Fruit fly (Drosophila melanogaster) whole organism, embryonic: Measurements from ENCODE around the gene CG31463.

Source experiments
- Adf1 ChIP-seq: fragments of 200-800 bp; sonication (Bioruptor generic); IDR thresholded peaks from 2 replicates; pipeline ENCODE4 v1.3.6; 2022; ENCODE audit warnings: missing biosample characterization, missing genetic modification characterization
- Bdp1 ChIP-seq: fragments of 200-800 bp; sonication (Bioruptor generic); optimal IDR thresholded peaks from 3 replicates; lab custom pipeline; 2016; ENCODE audit warnings: missing biosample characterization, missing genetic modification characterization
- CG10543 ChIP-seq: fragments of 200-800 bp; sonication (Bioruptor generic); optimal IDR thresholded peaks from 3 replicates; lab custom pipeline; 2017; ENCODE audit warnings: missing biosample characterization, mild to moderate bottlenecking, missing genetic modification characterization, moderate library complexity
- CG10565 ChIP-seq: fragments of 200-800 bp; sonication (Bioruptor generic); optimal IDR thresholded peaks from 3 replicates; lab custom pipeline; 2016; ENCODE audit warnings: missing biosample characterization, mild to moderate bottlenecking, missing genetic modification characterization
- CG10959 ChIP-seq: fragments of 200-800 bp; sonication (Bioruptor generic); IDR thresholded peaks from 2 replicates; pipeline ENCODE4 v1.3.6; 2022; ENCODE audit warnings: missing biosample characterization, missing genetic modification characterization
- CG11085 ChIP-seq: fragments of 200-800 bp; sonication (Bioruptor generic); IDR thresholded peaks from 2 replicates; pipeline ENCODE4 v1.3.6; 2022; ENCODE audit warnings: missing biosample characterization, missing genetic modification characterization
- CG11504 ChIP-seq: fragments of 200-800 bp; sonication (Bioruptor generic); optimal IDR thresholded peaks from 3 replicates; lab custom pipeline; 2019; ENCODE audit warnings: missing biosample characterization, mild to moderate bottlenecking, missing genetic modification characterization, moderate library complexity
- CG12744 ChIP-seq: fragments of 200-800 bp; sonication (Bioruptor generic); optimal IDR thresholded peaks from 2 replicates; lab custom pipeline; 2016; ENCODE audit warnings: missing biosample characterization, missing genetic modification characterization
- CG13424 ChIP-seq: fragments of 200-800 bp; sonication (Bioruptor generic); optimal IDR thresholded peaks from 2 replicates; lab custom pipeline; 2019; ENCODE audit warnings: missing biosample characterization, mild to moderate bottlenecking, missing genetic modification characterization, moderate library complexity
- CG14050 ChIP-seq: fragments of 200-800 bp; sonication (Bioruptor generic); IDR thresholded peaks from 3 replicates; pipeline ENCODE4 v1.3.6; 2022; ENCODE audit warnings: missing biosample characterization, missing genetic modification characterization
- CG16779 ChIP-seq: fragments of 200-800 bp; sonication (Bioruptor generic); IDR thresholded peaks from 2 replicates; pipeline ENCODE4 v1.3.6; 2022; ENCODE audit warnings: missing biosample characterization, missing genetic modification characterization
- CG2116 ChIP-seq: fragments of 200-800 bp; sonication (Bioruptor generic); optimal IDR thresholded peaks from 3 replicates; lab custom pipeline; 2018; ENCODE audit warnings: missing biosample characterization, mild to moderate bottlenecking, missing genetic modification characterization
- CG2199 ChIP-seq: fragments of 200-800 bp; sonication (Bioruptor generic); IDR thresholded peaks from 3 replicates; pipeline ENCODE4 v1.3.6; 2022; ENCODE audit warnings: missing biosample characterization, missing genetic modification characterization
- CG3065 ChIP-seq: fragments of 200-800 bp; sonication (Bioruptor generic); optimal IDR thresholded peaks from 2 replicates; lab custom pipeline; 2016; ENCODE audit warnings: missing biosample characterization, missing genetic modification characterization
- CG32767 ChIP-seq: fragments of 200-800 bp; sonication (Bioruptor generic); IDR thresholded peaks from 2 replicates; pipeline ENCODE4 v1.3.6; 2022; ENCODE audit warnings: missing biosample characterization, missing genetic modification characterization
- CG32772 ChIP-seq: fragments of 200-800 bp; sonication (Bioruptor generic); IDR thresholded peaks from 2 replicates; pipeline ENCODE4 v1.3.6; 2022; ENCODE audit warnings: missing biosample characterization, missing genetic modification characterization
- CG34224 ChIP-seq: fragments of 200-800 bp; sonication (Bioruptor generic); IDR thresholded peaks from 3 replicates; pipeline ENCODE4 v1.3.6; 2022; ENCODE audit warnings: missing biosample characterization, missing genetic modification characterization; ENCODE audit not compliant: partially characterized antibody
- CG3726 ChIP-seq: fragments of 200-800 bp; sonication (Bioruptor generic); IDR thresholded peaks from 3 replicates; pipeline ENCODE4, ENCODE4 v1.3.6; 2022; ENCODE audit warnings: missing biosample characterization, missing genetic modification characterization
- CG6254 ChIP-seq: fragments of 200-800 bp; sonication (Bioruptor generic); optimal IDR thresholded peaks from 3 replicates; lab custom pipeline; 2017; ENCODE audit warnings: mild to moderate bottlenecking, missing biosample characterization, missing genetic modification reagents, missing genetic modification characterization
- CG6272 ChIP-seq: fragments of 200-800 bp; sonication (Bioruptor generic); IDR thresholded peaks from 2 replicates; pipeline ENCODE4 v1.3.6; 2022; ENCODE audit warnings: missing biosample characterization, missing genetic modification characterization
- CG6654 ChIP-seq: fragments of 200-800 bp; sonication (Bioruptor generic); optimal IDR thresholded peaks from 2 replicates; lab custom pipeline; 2017; ENCODE audit warnings: missing biosample characterization, mild to moderate bottlenecking, missing genetic modification characterization
- CG7839 ChIP-seq: fragments of 200-800 bp; sonication (Bioruptor generic); optimal IDR thresholded peaks from 3 replicates; lab custom pipeline; 2018; ENCODE audit warnings: missing biosample characterization, mild to moderate bottlenecking, missing genetic modification characterization, moderate library complexity
- CG8281 ChIP-seq: fragments of 200-800 bp; sonication (Bioruptor generic); optimal IDR thresholded peaks from 2 replicates; lab custom pipeline; 2018; ENCODE audit warnings: missing biosample characterization, mild to moderate bottlenecking, missing genetic modification characterization, moderate library complexity
- Dip3 ChIP-seq: fragments of 200-800 bp; sonication (Bioruptor generic); optimal IDR thresholded peaks from 3 replicates; lab custom pipeline; 2016; ENCODE audit warnings: missing biosample characterization, missing genetic modification characterization
- Drgx ChIP-seq: fragments of 200-800 bp; sonication (Bioruptor generic); IDR thresholded peaks from 2 replicates; pipeline ENCODE4 v1.3.6; 2022; ENCODE audit warnings: missing biosample characterization, missing genetic modification characterization
- E2f2 ChIP-seq: fragments of 200-800 bp; sonication (Bioruptor generic); IDR thresholded peaks from 2 replicates; pipeline ENCODE4 v1.3.6; 2022; ENCODE audit warnings: missing biosample characterization, missing genetic modification characterization
- GATAe ChIP-seq: fragments of 200-800 bp; sonication (Bioruptor generic); conservative IDR thresholded peaks from 2 replicates; pipeline ENCODE4 v1.3.6; 2022; ENCODE audit warnings: missing biosample characterization, missing genetic modification characterization
- Gug ChIP-seq: fragments of 200-800 bp; sonication (Bioruptor generic); IDR thresholded peaks from 4 replicates; pipeline ENCODE4 v1.3.6; 2022; ENCODE audit warnings: missing biosample characterization, missing genetic modification characterization
- MTF-1 ChIP-seq: fragments of 200-800 bp; sonication (Bioruptor generic); optimal IDR thresholded peaks from 2 replicates; lab custom pipeline; 2018; ENCODE audit warnings: missing biosample characterization, mild to moderate bottlenecking, missing genetic modification characterization, borderline replicate concordance
- Nf-YA ChIP-seq: fragments of 200-800 bp; sonication (Bioruptor generic); IDR thresholded peaks from 2 replicates; pipeline ENCODE4 v1.3.6; 2022; ENCODE audit warnings: missing biosample characterization, missing genetic modification characterization
- Oli ChIP-seq: fragments of 200-800 bp; sonication (Bioruptor generic); optimal IDR thresholded peaks from 2 replicates; lab custom pipeline; 2018; ENCODE audit warnings: missing biosample characterization, mild to moderate bottlenecking, missing genetic modification characterization, moderate library complexity
- Poxn ChIP-seq: fragments of 200-800 bp; sonication (Bioruptor generic); IDR thresholded peaks from 2 replicates; pipeline ENCODE4 v1.3.6; 2022; ENCODE audit warnings: missing biosample characterization, missing genetic modification characterization
- Ptx1 ChIP-seq: fragments of 200-800 bp; sonication (Bioruptor generic); IDR thresholded peaks from 2 replicates; pipeline ENCODE4 v1.3.6; 2022; ENCODE audit warnings: missing biosample characterization, missing genetic modification characterization
- Scr ChIP-seq: fragments of 200-800 bp; sonication (Bioruptor generic); IDR thresholded peaks from 2 replicates; pipeline ENCODE4 v1.3.6; 2022; ENCODE audit warnings: missing biosample characterization, missing genetic modification characterization; ENCODE audit not compliant: partially characterized antibody
- Spps ChIP-seq: fragments of 200-800 bp; sonication (Bioruptor generic); optimal IDR thresholded peaks from 2 replicates; lab custom pipeline; 2018; ENCODE audit warnings: missing biosample characterization, mild to moderate bottlenecking, missing genetic modification characterization
- ab ChIP-seq: fragments of 200-800 bp; sonication (Bioruptor generic); optimal IDR thresholded peaks from 2 replicates; lab custom pipeline; 2016; ENCODE audit warnings: missing biosample characterization, missing genetic modification characterization
- ato ChIP-seq: fragments of 200-800 bp; sonication (Bioruptor generic); IDR thresholded peaks from 2 replicates; pipeline ENCODE4 v1.3.6; 2022; ENCODE audit warnings: missing biosample characterization, missing genetic modification characterization; ENCODE audit not compliant: partially characterized antibody
- chn ChIP-seq: fragments of 200-800 bp; sonication (Bioruptor generic); optimal IDR thresholded peaks from 2 replicates; lab custom pipeline; 2016; ENCODE audit warnings: missing biosample characterization, missing genetic modification characterization
- ci ChIP-seq: fragments of 200-800 bp; sonication (Bioruptor generic); IDR thresholded peaks from 3 replicates; pipeline ENCODE4 v1.3.6; 2022; ENCODE audit warnings: missing biosample characterization, missing genetic modification characterization
- crp ChIP-seq, 2 experiments: fragments of 200-800 bp; sonication (Bioruptor generic); optimal IDR thresholded peaks; 2 replicates in 1 of 2; 3 replicates in 1 of 2; lab custom pipeline; 2017; ENCODE audit warnings: missing biosample characterization in 2 of 2, missing genetic modification characterization in 2 of 2, mild to moderate bottlenecking in 1 of 2, moderate library complexity in 1 of 2
- danr ChIP-seq: fragments of 200-800 bp; sonication (Bioruptor generic); IDR thresholded peaks from 2 replicates; pipeline ENCODE4 v1.3.6; 2022; ENCODE audit warnings: missing biosample characterization, missing genetic modification characterization
- eyg ChIP-seq: fragments of 200-800 bp; sonication (Bioruptor generic); optimal IDR thresholded peaks from 3 replicates; lab custom pipeline; 2016; ENCODE audit warnings: missing biosample characterization, missing genetic modification characterization
- insv ChIP-seq, 2 experiments: fragments of 200-800 bp; sonication (Bioruptor generic); optimal IDR thresholded peaks; 3 replicates each; lab custom pipeline; 2016 to 2018; ENCODE audit warnings: missing biosample characterization in 2 of 2, missing genetic modification characterization in 2 of 2
- mirr ChIP-seq: fragments of 200-800 bp; sonication (Bioruptor generic); optimal IDR thresholded peaks from 3 replicates; lab custom pipeline; 2018; ENCODE audit warnings: missing biosample characterization, mild to moderate bottlenecking, missing genetic modification characterization
- nerfin-1 ChIP-seq: fragments of 200-800 bp; sonication (Bioruptor generic); optimal IDR thresholded peaks from 3 replicates; lab custom pipeline; 2019; ENCODE audit warnings: missing biosample characterization, mild to moderate bottlenecking, missing genetic modification characterization, moderate library complexity
- otp ChIP-seq: fragments of 200-800 bp; sonication (Bioruptor generic); IDR thresholded peaks from 3 replicates; pipeline ENCODE4, ENCODE4 v1.3.6; 2022; ENCODE audit warnings: missing biosample characterization, missing genetic modification characterization
- run ChIP-seq: fragments of 200-800 bp; sonication (Bioruptor generic); optimal IDR thresholded peaks from 3 replicates; lab custom pipeline; 2018; ENCODE audit warnings: missing biosample characterization, mild to moderate bottlenecking, missing genetic modification characterization
- sc ChIP-seq, 3 experiments: fragments of >200 bp in 2 of 3; fragments of 200-800 bp in 1 of 3; sonication (Bioruptor generic) in 1 of 3; optimal IDR thresholded peaks; 2 replicates in 2 of 3; 3 replicates in 1 of 3; lab custom pipeline; 2017; ENCODE audit warnings: mild to moderate bottlenecking in 1 of 3, missing biosample characterization in 1 of 3, missing genetic modification characterization in 1 of 3, missing genetic modification reagents in 1 of 3
- tgo ChIP-seq: fragments of 200-800 bp; sonication (Bioruptor generic); IDR thresholded peaks from 3 replicates; pipeline ENCODE4 v1.3.6; 2022; ENCODE audit warnings: missing biosample characterization, missing genetic modification characterization
- vfl ChIP-seq: fragments of 200-800 bp; sonication (Bioruptor generic); optimal IDR thresholded peaks from 2 replicates; lab custom pipeline; 2016; ENCODE audit warnings: missing biosample characterization, missing genetic modification characterization
- z ChIP-seq: fragments of 200-800 bp; sonication (Bioruptor generic); IDR thresholded peaks from 3 replicates; pipeline ENCODE4 v1.3.6; 2022; ENCODE audit warnings: missing biosample characterization, missing genetic modification characterization

CG31463 gene

DNA sequence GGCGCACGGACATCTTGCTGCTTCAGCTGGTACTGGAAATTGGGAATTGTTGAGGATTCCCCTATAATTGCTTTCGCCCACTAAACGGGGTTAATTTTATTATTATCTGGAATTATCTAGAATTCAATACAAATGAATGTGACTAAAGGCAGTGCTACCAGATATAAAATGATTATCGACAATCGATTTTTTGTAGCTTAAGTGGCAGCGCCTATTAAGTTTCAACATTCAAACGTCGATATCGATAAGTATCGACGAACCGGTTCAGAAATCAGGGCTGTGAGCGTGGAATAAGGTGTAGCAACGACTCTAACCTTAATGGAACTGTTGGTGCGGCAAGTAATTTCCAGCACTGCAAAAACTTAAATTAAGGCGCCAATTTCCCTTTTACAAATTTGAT lies 13.0 kb downstream of the CG31463 start, which contains the start of gene Sgt1:
TSS of gene Sgt1 (minus strand) at position 165 of the 400 bp plus-strand sequence.
- no peak for TF ChIP-seq eyg (GFP tag; lab: Kevin White, UChicago)
- TF ChIP-seq crp (GFP tag; optimal IDR thresholded peaks at IDR 0.05; lab: Kevin White, UChicago), result peak in 1 of 2 experiments; percentile 30
- no peak for TF ChIP-seq z (GFP tag; lab: Robert Waterston, UW)
- TF ChIP-seq CG3726 (GFP tag; lab: Robert Waterston, UW), result no peak
- no peak for TF ChIP-seq ci (GFP tag; lab: Robert Waterston, UW)
- TF ChIP-seq CG2199, result no peak
- no peak for TF ChIP-seq tgo (GFP tag; lab: Robert Waterston, UW)
- peak; percentile 33 for TF ChIP-seq CG7839 (tag; lab: Kevin White, UChicago)
- peak; percentile 23 for TF ChIP-seq Dip3 (GFP tag; lab: Kevin White, UChicago)
- no peak for TF ChIP-seq Adf1 (GFP tag; lab: Robert Waterston, UW)
- no peak for TF ChIP-seq nerfin-1 (tag; lab: Kevin White, UChicago)
- TF ChIP-seq run (tag; lab: Kevin White, UChicago), result no peak
- TF ChIP-seq ab (GFP tag; lab: Kevin White, UChicago), result peak; percentile 10
- TF ChIP-seq CG13424 (tag; lab: Kevin White, UChicago), result peak; percentile 4
- TF ChIP-seq chn (GFP tag; lab: Kevin White, UChicago), result peak; percentile 43
- TF ChIP-seq Oli (tag; lab: Kevin White, UChicago), result no peak
- no peak for TF ChIP-seq CG8281
- TF ChIP-seq Bdp1 (GFP tag; lab: Kevin White, UChicago), result no peak
- TF ChIP-seq CG16779 (GFP tag; lab: Robert Waterston, UW), result no peak
- TF ChIP-seq CG6654 (GFP tag; lab: Kevin White, UChicago), result no peak
- no peak for TF ChIP-seq danr (GFP tag; lab: Robert Waterston, UW)
- no peak for TF ChIP-seq CG10959 (GFP tag; lab: Robert Waterston, UW)
- TF ChIP-seq CG6254 (GFP tag; lab: Kevin White, UChicago), result no peak
- TF ChIP-seq insv (GFP tag; optimal IDR thresholded peaks at IDR 0.05; lab: Kevin White, UChicago), result peak in 1 of 2 experiments; percentile 64
- TF ChIP-seq CG2116 (GFP tag; lab: Kevin White, UChicago), result peak; percentile 84
- TF ChIP-seq CG11504 (tag; lab: Kevin White, UChicago), result no peak
- TF ChIP-seq CG32767 (GFP tag; lab: Robert Waterston, UW), result no peak
- no peak for TF ChIP-seq Poxn (GFP tag; lab: Robert Waterston, UW)
- no peak for TF ChIP-seq Ptx1
- TF ChIP-seq otp (GFP tag; lab: Robert Waterston, UW), result no peak
- TF ChIP-seq GATAe (GFP tag; lab: Robert Waterston, UW), result no peak
- 0 out of 2 replicates have a peak, but pooled peaks have one; percentile 28 for TF ChIP-seq CG6272 (GFP tag; lab: Robert Waterston, UW)
- peak; percentile 100 for TF ChIP-seq E2f2 (GFP tag; lab: Robert Waterston, UW)
- TF ChIP-seq CG32772, result no peak
- TF ChIP-seq Drgx, result no peak
- TF ChIP-seq CG34224 (GFP tag; lab: Robert Waterston, UW), result peak; percentile 89
- no peak for TF ChIP-seq CG14050 (GFP tag; lab: Robert Waterston, UW)
- TF ChIP-seq mirr (GFP tag; lab: Kevin White, UChicago), result no peak
- peak; percentile 72 for TF ChIP-seq vfl (GFP tag; lab: Kevin White, UChicago)
- peak; percentile 75 for TF ChIP-seq Scr
- TF ChIP-seq CG12744, result peak; percentile 11
- no peak for TF ChIP-seq MTF-1 (GFP tag; lab: Kevin White, UChicago)
- TF ChIP-seq sc (optimal IDR thresholded peaks at IDR 0.05; lab: Kevin White, UChicago), result no peak
- TF ChIP-seq sc (GFP tag; optimal IDR thresholded peaks at IDR 0.05; lab: Kevin White, UChicago), result no peak
- TF ChIP-seq CG10565 (GFP tag; lab: Kevin White, UChicago), result no peak
- TF ChIP-seq Nf-YA (GFP tag; lab: Robert Waterston, UW), result no peak
- TF ChIP-seq CG11085 (GFP tag; lab: Robert Waterston, UW), result no peak
- peak; percentile 19 for TF ChIP-seq CG10543
- no peak for TF ChIP-seq CG3065
- peak; percentile 99 for TF ChIP-seq ato (GFP tag; lab: Robert Waterston, UW)
- TF ChIP-seq Gug (GFP tag; lab: Robert Waterston, UW), result no peak
- TF ChIP-seq Spps (tag; lab: Kevin White, UChicago), result no peak
